Worm (Caenorhabditis elegans): ENCODE measurements around the gene unc-31.

ce11 chrIV:12831609-12832500, 58.2 kb downstream of the unc-31 start:
- TF ChIP-seq Y67H2A.10 (GFP tag; conservative IDR thresholded peaks at IDR 0.05) (no peak), nhr-80 (tag; optimal IDR thresholded peaks at IDR 0.05) (no peak)

Data from whole organism, young adult.